Fruit fly (Drosophila melanogaster) whole organism, embryonic: Measurements from ENCODE around the gene CG5079.

ENCODE experiments used
- Aef1 ChIP-seq: fragments of 200-800 bp; sonication (Bioruptor generic); IDR thresholded peaks from 3 replicates; pipeline ENCODE4 v1.3.6; 2022; ENCODE audit warnings: missing biosample characterization, missing genetic modification characterization
- CG12391 ChIP-seq: fragments of 200-800 bp; sonication (Bioruptor generic); optimal IDR thresholded peaks from 3 replicates; lab custom pipeline; 2018; ENCODE audit warnings: missing biosample characterization, mild to moderate bottlenecking, missing genetic modification characterization, moderate library complexity
- CG12659 ChIP-seq: fragments of 200-800 bp; sonication (Bioruptor generic); optimal IDR thresholded peaks from 3 replicates; lab custom pipeline; 2017; ENCODE audit warnings: mild to moderate bottlenecking, missing biosample characterization, missing genetic modification reagents, missing genetic modification characterization
- CG13894 ChIP-seq: fragments of 200-800 bp; sonication (Bioruptor generic); optimal IDR thresholded peaks from 3 replicates; lab custom pipeline; 2018; ENCODE audit warnings: missing biosample characterization, mild to moderate bottlenecking, missing genetic modification characterization, moderate library complexity
- CG14050 ChIP-seq: fragments of 200-800 bp; sonication (Bioruptor generic); IDR thresholded peaks from 3 replicates; pipeline ENCODE4 v1.3.6; 2022; ENCODE audit warnings: missing biosample characterization, missing genetic modification characterization
- CG14710 ChIP-seq: fragments of 200-800 bp; sonication (Bioruptor generic); optimal IDR thresholded peaks from 3 replicates; lab custom pipeline; 2019; ENCODE audit warnings: missing biosample characterization, mild to moderate bottlenecking, missing genetic modification characterization, moderate library complexity
- CG14860 ChIP-seq: fragments of 200-800 bp; sonication (Bioruptor generic); IDR thresholded peaks from 3 replicates; pipeline ENCODE4 v1.3.6; 2022; ENCODE audit warnings: missing biosample characterization, missing genetic modification characterization; ENCODE audit not compliant: partially characterized antibody
- CG15011 ChIP-seq: fragments of 200-800 bp; sonication (Bioruptor generic); optimal IDR thresholded peaks from 3 replicates; lab custom pipeline; 2018; ENCODE audit warnings: missing biosample characterization, mild to moderate bottlenecking, missing genetic modification characterization
- CG18262 ChIP-seq: fragments of 200-800 bp; optimal IDR thresholded peaks from 3 replicates; lab custom pipeline; 2019; ENCODE audit warnings: missing biosample characterization, mild to moderate bottlenecking, missing genetic modification characterization, moderate library complexity
- CG18619 ChIP-seq: fragments of 200-800 bp; sonication (Bioruptor generic); optimal IDR thresholded peaks from 3 replicates; lab custom pipeline; 2017; ENCODE audit warnings: missing biosample characterization, mild to moderate bottlenecking, missing genetic modification characterization
- CG30020 ChIP-seq: fragments of 200-800 bp; optimal IDR thresholded peaks from 2 replicates; lab custom pipeline; 2019; ENCODE audit warnings: missing biosample characterization, mild to moderate bottlenecking, missing genetic modification characterization, moderate library complexity
- CG30403 ChIP-seq: fragments of 200-800 bp; sonication (Bioruptor generic); optimal IDR thresholded peaks from 3 replicates; lab custom pipeline; 2016; ENCODE audit warnings: missing biosample characterization, missing genetic modification characterization
- CG3407 ChIP-seq: fragments of 200-800 bp; sonication (Bioruptor generic); optimal IDR thresholded peaks from 2 replicates; lab custom pipeline; 2018; ENCODE audit warnings: missing biosample characterization, mild to moderate bottlenecking, missing genetic modification characterization
- CG5953 ChIP-seq: fragments of 200-800 bp; sonication (Bioruptor generic); IDR thresholded peaks from 2 replicates; pipeline ENCODE4 v1.3.6; 2022; ENCODE audit warnings: missing biosample characterization, missing genetic modification characterization
- CG7372 ChIP-seq: fragments of 200-800 bp; sonication (Bioruptor generic); IDR thresholded peaks from 2 replicates; pipeline ENCODE4 v1.3.6; 2022; ENCODE audit warnings: missing biosample characterization, missing genetic modification characterization
- CG8290 ChIP-seq, 3 experiments: fragments of 200-800 bp; sonication (Bioruptor generic); optimal IDR thresholded peaks; 2 replicates each; lab custom pipeline; 2016 to 2019; ENCODE audit warnings: missing biosample characterization in 3 of 3, missing genetic modification characterization in 3 of 3, mild to moderate bottlenecking in 2 of 3, moderate library complexity in 1 of 3
- CG8924 ChIP-seq: fragments of 200-800 bp; optimal IDR thresholded peaks from 3 replicates; lab custom pipeline; 2019; ENCODE audit warnings: missing biosample characterization, mild to moderate bottlenecking, missing genetic modification characterization, moderate library complexity
- CG9727 ChIP-seq: fragments of 200-800 bp; sonication (Bioruptor generic); optimal IDR thresholded peaks from 3 replicates; lab custom pipeline; 2017; ENCODE audit warnings: missing biosample characterization, mild to moderate bottlenecking, missing genetic modification characterization
- CG9876 ChIP-seq: fragments of 200-800 bp; sonication (Bioruptor generic); optimal IDR thresholded peaks from 2 replicates; lab custom pipeline; 2016; ENCODE audit warnings: missing biosample characterization, missing genetic modification characterization
- Dll ChIP-seq: fragments of 200-800 bp; sonication (Bioruptor generic); IDR thresholded peaks from 4 replicates; pipeline ENCODE4 v1.3.6; 2022; ENCODE audit warnings: missing biosample characterization, missing genetic modification characterization; ENCODE audit not compliant: partially characterized antibody
- Doc3 ChIP-seq: fragments of 200-800 bp; sonication (Bioruptor generic); IDR thresholded peaks from 3 replicates; pipeline ENCODE4 v1.3.6; 2022; ENCODE audit warnings: missing biosample characterization, missing genetic modification characterization; ENCODE audit not compliant: partially characterized antibody
- H15 ChIP-seq: fragments of 200-800 bp; sonication (Bioruptor generic); IDR thresholded peaks from 3 replicates; pipeline ENCODE4 v1.3.6; 2022; ENCODE audit warnings: missing biosample characterization, missing genetic modification characterization
- HLH3B ChIP-seq: fragments of 200-800 bp; sonication (Bioruptor generic); IDR thresholded peaks from 2 replicates; pipeline ENCODE4 v1.3.6; 2022; ENCODE audit warnings: missing biosample characterization, missing genetic modification characterization
- Pdp1 ChIP-seq, 2 experiments: fragments of 200-800 bp; sonication (Bioruptor generic); optimal IDR thresholded peaks; 3 replicates each; lab custom pipeline; 2016; ENCODE audit warnings: missing biosample characterization in 2 of 2, missing genetic modification characterization in 2 of 2, mild to moderate bottlenecking in 1 of 2, moderate library complexity in 1 of 2
- abd-A ChIP-seq: fragments of 200-800 bp; sonication (Bioruptor generic); optimal IDR thresholded peaks from 3 replicates; lab custom pipeline; 2019; ENCODE audit warnings: missing biosample characterization, mild to moderate bottlenecking, missing genetic modification characterization, moderate library complexity
- cg ChIP-seq: fragments of 200-800 bp; sonication (Bioruptor generic); optimal IDR thresholded peaks from 3 replicates; lab custom pipeline; 2019; ENCODE audit warnings: missing biosample characterization, mild to moderate bottlenecking, missing genetic modification characterization, moderate library complexity
- chm ChIP-seq: fragments of 200-800 bp; sonication (Bioruptor generic); IDR thresholded peaks from 2 replicates; pipeline ENCODE4 v1.3.6; 2022; ENCODE audit warnings: missing biosample characterization, missing genetic modification characterization
- ci ChIP-seq: fragments of 200-800 bp; sonication (Bioruptor generic); IDR thresholded peaks from 3 replicates; pipeline ENCODE4 v1.3.6; 2022; ENCODE audit warnings: missing biosample characterization, missing genetic modification characterization
- dimm ChIP-seq: fragments of 200-800 bp; sonication (Bioruptor generic); IDR thresholded peaks from 2 replicates; pipeline ENCODE4 v1.3.6; 2022; ENCODE audit warnings: missing biosample characterization, missing genetic modification characterization
- dpn ChIP-seq, 2 experiments: fragments of 200-800 bp; sonication (Bioruptor generic); optimal IDR thresholded peaks; 3 replicates each; lab custom pipeline; 2016; ENCODE audit warnings: missing biosample characterization in 2 of 2, missing genetic modification characterization in 2 of 2
- gce ChIP-seq: fragments of 200-800 bp; sonication (Bioruptor generic); IDR thresholded peaks from 3 replicates; pipeline ENCODE4 v1.3.6; 2022; ENCODE audit warnings: missing biosample characterization, missing genetic modification characterization
- lmd ChIP-seq: fragments of 200-800 bp; sonication (Bioruptor generic); IDR thresholded peaks from 2 replicates; pipeline ENCODE4 v1.3.6; 2022; ENCODE audit warnings: missing biosample characterization, missing genetic modification characterization
- lola ChIP-seq, 3 experiments: fragments of >200 bp in 2 of 3; fragments of 200-800 bp in 1 of 3; sonication (Bioruptor generic) in 1 of 3; optimal IDR thresholded peaks; 2 replicates each; lab custom pipeline; 2017 to 2019; ENCODE audit warnings: missing biosample characterization in 3 of 3, missing genetic modification characterization in 3 of 3, mild to moderate bottlenecking in 1 of 3, moderate library complexity in 1 of 3
- pan ChIP-seq, 4 experiments: fragments of >200 bp in 3 of 4; fragments of 200-800 bp in 1 of 4; sonication (Bioruptor generic) in 1 of 4; optimal IDR thresholded peaks in 3 of 4; IDR thresholded peaks in 1 of 4; 2 replicates each; pipeline versions ENCODE4 v1.3.6 to Lab custom; 2017 to 2022; ENCODE audit warnings: missing biosample characterization in 2 of 4, missing genetic modification characterization in 2 of 4, mixed read lengths in 1 of 4
- pb ChIP-seq: fragments of 200-800 bp; sonication (Bioruptor generic); optimal IDR thresholded peaks from 3 replicates; lab custom pipeline; 2016; ENCODE audit warnings: missing biosample characterization, missing genetic modification characterization
- pros ChIP-seq: fragments of 200-800 bp; sonication (Bioruptor generic); optimal IDR thresholded peaks from 3 replicates; lab custom pipeline; 2019; ENCODE audit warnings: missing biosample characterization, mild to moderate bottlenecking, missing genetic modification characterization, moderate library complexity
- psq ChIP-seq: fragments of 200-800 bp; sonication (Bioruptor generic); optimal IDR thresholded peaks from 2 replicates; lab custom pipeline; 2017; ENCODE audit warnings: missing biosample characterization, missing genetic modification characterization
- ranshi ChIP-seq: fragments of 200-800 bp; sonication (Bioruptor generic); IDR thresholded peaks from 2 replicates; pipeline ENCODE4 v1.3.6; 2022; ENCODE audit warnings: missing biosample characterization, missing genetic modification characterization
- row ChIP-seq: fragments of 200-800 bp; sonication (Bioruptor generic); IDR thresholded peaks from 3 replicates; pipeline ENCODE4 v1.3.6; 2022; ENCODE audit warnings: missing biosample characterization, missing genetic modification characterization
- sens ChIP-seq: fragments of 200-800 bp; sonication (Bioruptor generic); peaks from one replicate; lab custom pipeline; 2016; ENCODE audit warnings: missing biosample characterization, missing genetic modification characterization
- tll ChIP-seq, 2 experiments: fragments of 200-800 bp in 1 of 2; fragments of >200 bp in 1 of 2; sonication (Bioruptor generic) in 1 of 2; optimal IDR thresholded peaks; 2 replicates each; lab custom pipeline; 2017 to 2019; ENCODE audit warnings: missing biosample characterization in 2 of 2, missing genetic modification characterization in 2 of 2, mild to moderate bottlenecking in 1 of 2, moderate library complexity in 1 of 2
- yki ChIP-seq: fragments of >200 bp; optimal IDR thresholded peaks from 3 replicates; lab custom pipeline; 2018

CG5079 gene

dm6 chr3R:25648258-25648606 is 34.8 kb downstream of the CG5079 start:
- TF ChIP-seq Dll (GFP tag; lab: Robert Waterston, UW) (0 out of 4 replicates have a peak, but pooled peaks have one; percentile 6), cg (GFP tag; lab: Kevin White, UChicago) (peak; percentile 30), dimm (GFP tag; lab: Robert Waterston, UW) (no peak), CG30020 (tag; lab: Kevin White, UChicago) (peak; percentile 52), CG30403 (GFP tag; lab: Kevin White, UChicago) (no peak), CG14710 (tag; lab: Kevin White, UChicago) (peak; percentile 35), Doc3 (GFP tag; lab: Robert Waterston, UW) (peak; percentile 3; the same call in 1 of the 3 replicates), CG18262 (tag; lab: Kevin White, UChicago) (peak; percentile 1), ranshi (GFP tag; lab: Robert Waterston, UW) (peak; percentile 33; the same call in 1 of the 2 replicates), CG14050 (GFP tag; lab: Robert Waterston, UW) (no peak), CG8290 (GFP tag; optimal IDR thresholded peaks at IDR 0.05; lab: Kevin White, UChicago) (peak; percentile 38), CG8290 (tag; optimal IDR thresholded peaks at IDR 0.05; lab: Kevin White, UChicago) (peak in 1 of 2 experiments; percentile 64), lola (GFP tag; optimal IDR thresholded peaks at IDR 0.05; lab: Kevin White, UChicago) (peak in 1 of 3 experiments; percentile 15), gce (GFP tag; lab: Robert Waterston, UW) (0 out of 3 replicates have a peak, but pooled peaks have one; percentile 0), CG9876 (GFP tag; lab: Kevin White, UChicago) (no peak), row (GFP tag; lab: Robert Waterston, UW) (0 out of 3 replicates have a peak, but pooled peaks have one; percentile 3), dpn (GFP tag; optimal IDR thresholded peaks at IDR 0.05; lab: Kevin White, UChicago) (peak in 1 of 2 experiments; percentile 5), CG5953 (GFP tag; lab: Robert Waterston, UW) (no peak), chm (GFP tag; lab: Robert Waterston, UW) (0 out of 2 replicates have a peak, but pooled peaks have one; percentile 2), yki (lab: Kevin White, UChicago) (no peak), CG12391 (no peak), CG12659 (GFP tag; lab: Kevin White, UChicago) (no peak), pb (GFP tag; lab: Kevin White, UChicago) (no peak), CG8924 (tag; lab: Kevin White, UChicago) (peak; percentile 1)

- no peak for TF ChIP-seq H15 (GFP tag; lab: Robert Waterston, UW)
- TF ChIP-seq CG14860 (GFP tag; lab: Robert Waterston, UW), result no peak
- no peak for TF ChIP-seq CG9727
- no peak for TF ChIP-seq CG3407 (GFP tag; lab: Kevin White, UChicago)
- no peak for TF ChIP-seq pros (GFP tag; lab: Kevin White, UChicago)
- TF ChIP-seq tll (GFP tag; optimal IDR thresholded peaks at IDR 0.05; lab: Kevin White, UChicago), result no peak
- TF ChIP-seq psq, result no peak
- TF ChIP-seq sens (GFP tag; lab: Kevin White, UChicago), result peak; percentile 58
- no peak for TF ChIP-seq CG18619
- TF ChIP-seq CG7372 (GFP tag; lab: Robert Waterston, UW), result no peak
- no peak for TF ChIP-seq HLH3B (GFP tag; lab: Robert Waterston, UW)
- no peak for TF ChIP-seq Aef1
- no peak for TF ChIP-seq CG15011
- TF ChIP-seq pan (optimal IDR thresholded peaks at IDR 0.05; lab: Kevin White, UChicago), result no peak
- TF ChIP-seq pan (GFP tag; optimal IDR thresholded peaks at IDR 0.05 in 1 of 2, IDR thresholded peaks at IDR 0.05 in 1 of 2), result no peak
- TF ChIP-seq Pdp1 (GFP tag; optimal IDR thresholded peaks at IDR 0.05; lab: Kevin White, UChicago), result peak in 1 of 2 experiments; percentile 32
- TF ChIP-seq lmd (GFP tag; lab: Robert Waterston, UW), result no peak
- TF ChIP-seq abd-A, result peak; percentile 52
- no peak for TF ChIP-seq ci (GFP tag; lab: Robert Waterston, UW)
- TF ChIP-seq CG13894, result peak; percentile 64
Measured at dm6 chr3R:25650417-25650816, 37.0 kb downstream of the CG5079 start.
